Fruit fly (Drosophila melanogaster) whole organism, wandering third instar larva: ENCODE measurements around the gene Oga.

ENCODE experiments used
- Abd-B ChIP-seq: fragments of >200 bp; optimal IDR thresholded peaks from 2 replicates; lab custom pipeline; 2017; ENCODE audit warnings: missing biosample characterization, missing genetic modification characterization
- CG32264 ChIP-seq: fragments of 200-800 bp; sonication (Bioruptor generic); optimal IDR thresholded peaks from 2 replicates; lab custom pipeline; 2016; ENCODE audit warnings: missing biosample characterization, missing genetic modification characterization
- CG9705 ChIP-seq: fragments of 200-800 bp; sonication (Bioruptor generic); optimal IDR thresholded peaks from 2 replicates; lab custom pipeline; 2018; ENCODE audit warnings: missing biosample characterization, mild to moderate bottlenecking, missing genetic modification characterization
- Dfd ChIP-seq: fragments of >200 bp; optimal IDR thresholded peaks from 2 replicates; lab custom pipeline; 2017; ENCODE audit warnings: missing biosample characterization, missing genetic modification characterization
- Dif ChIP-seq: fragments of 200-275, 200-300 bp; sonication (Bioruptor generic); optimal IDR thresholded peaks from 2 replicates; lab custom pipeline; 2018; ENCODE audit warnings: missing biosample characterization, missing genetic modification characterization; ENCODE audit not compliant: partially characterized antibody
- GATAd ChIP-seq: sonication (Bioruptor generic); optimal IDR thresholded peaks from 2 replicates; lab custom pipeline; 2016; ENCODE audit warnings: missing biosample characterization, missing genetic modification characterization
- HLH106 ChIP-seq: fragments of 200-800 bp; optimal IDR thresholded peaks from 3 replicates; lab custom pipeline; 2019; ENCODE audit warnings: missing biosample characterization, mild to moderate bottlenecking, missing genetic modification characterization, moderate library complexity
- Hnf4 ChIP-seq: fragments of 200-800 bp; sonication (Bioruptor generic); optimal IDR thresholded peaks from 2 replicates; lab custom pipeline; 2016; ENCODE audit warnings: missing biosample characterization, mild to moderate bottlenecking, missing genetic modification characterization
- Hr78 ChIP-seq: fragments of >200 bp; optimal IDR thresholded peaks from 2 replicates; lab custom pipeline; 2017; ENCODE audit warnings: missing biosample characterization, missing genetic modification characterization
- Hr83 ChIP-seq: fragments of 200-300 bp; sonication (Bioruptor generic); optimal IDR thresholded peaks from 2 replicates; lab custom pipeline; 2016; ENCODE audit warnings: missing biosample characterization, mild to moderate bottlenecking, missing genetic modification characterization, moderate library complexity; ENCODE audit not compliant: poor library complexity, severe bottlenecking
- Jra ChIP-seq: sonication (Bioruptor generic); optimal IDR thresholded peaks from 2 replicates; lab custom pipeline; 2016; ENCODE audit warnings: missing biosample characterization, missing genetic modification characterization
- Mio ChIP-seq: sonication (Bioruptor generic); optimal IDR thresholded peaks from 2 replicates; lab custom pipeline; 2016; ENCODE audit warnings: missing biosample characterization, missing genetic modification characterization
- Myc ChIP-seq: fragments of >200 bp; optimal IDR thresholded peaks from 2 replicates; lab custom pipeline; 2017
- N ChIP-seq: fragments of >200 bp; optimal IDR thresholded peaks from 2 replicates; lab custom pipeline; 2018; ENCODE audit warnings: missing biosample characterization, missing external identifiers, missing genetic modification characterization
- OdsH ChIP-seq: fragments of 200-800 bp; sonication (Bioruptor generic); optimal IDR thresholded peaks from 2 replicates; lab custom pipeline; 2016; ENCODE audit warnings: missing biosample characterization, mild to moderate bottlenecking, missing genetic modification characterization
- Rel ChIP-seq, 2 experiments: fragments of 200-800 bp; sonication (Bioruptor generic) in 1 of 2; optimal IDR thresholded peaks; 2 replicates in 1 of 2; 3 replicates in 1 of 2; lab custom pipeline; 2016 to 2019; ENCODE audit warnings: mild to moderate bottlenecking in 2 of 2, missing biosample characterization in 2 of 2, missing genetic modification characterization in 2 of 2, moderate library complexity in 1 of 2
- Sp1 ChIP-seq: fragments of 200-800 bp; sonication (Bioruptor generic); optimal IDR thresholded peaks from 3 replicates; lab custom pipeline; 2019; ENCODE audit warnings: missing biosample characterization, mild to moderate bottlenecking, missing genetic modification characterization, moderate library complexity
- Vsx2 ChIP-seq: fragments of 200-300, 225-300 bp; sonication (Bioruptor generic); optimal IDR thresholded peaks from 2 replicates; lab custom pipeline; 2018; ENCODE audit warnings: missing biosample characterization, missing genetic modification characterization; ENCODE audit not compliant: partially characterized antibody
- br ChIP-seq: fragments of 200-800 bp; sonication (Bioruptor generic); optimal IDR thresholded peaks from 2 replicates; lab custom pipeline; 2016; ENCODE audit warnings: missing biosample characterization, missing genetic modification characterization
- brk ChIP-seq: fragments of 200-800 bp; sonication (Bioruptor generic); optimal IDR thresholded peaks from 2 replicates; lab custom pipeline; 2016; ENCODE audit warnings: missing biosample characterization, mild to moderate bottlenecking, missing genetic modification characterization
- dl ChIP-seq, 2 experiments: fragments of 175-275, 200-275 bp in 1 of 2; fragments of 200-275 bp in 1 of 2; sonication (Bioruptor generic); optimal IDR thresholded peaks; lab custom pipeline; 2018; ENCODE audit warnings: mild to moderate bottlenecking in 2 of 2, missing biosample characterization in 2 of 2, missing genetic modification characterization in 2 of 2, moderate library complexity in 2 of 2; ENCODE audit not compliant: partially characterized antibody in 2 of 2, insufficient read depth in 1 of 2
- dmrt93B ChIP-seq: fragments of 200-800 bp; sonication (Bioruptor generic); optimal IDR thresholded peaks from 2 replicates; lab custom pipeline; 2018; ENCODE audit warnings: missing biosample characterization, mild to moderate bottlenecking, missing genetic modification characterization
- dsf ChIP-seq: sonication (Bioruptor generic); optimal IDR thresholded peaks from 2 replicates; lab custom pipeline; 2016; ENCODE audit warnings: missing biosample characterization, missing genetic modification characterization, borderline replicate concordance
- foxo ChIP-seq, 2 experiments: fragments of 200-800 bp; sonication (Bioruptor generic); optimal IDR thresholded peaks; 2 replicates in 1 of 2; 3 replicates in 1 of 2; lab custom pipeline; 2016 to 2017; ENCODE audit warnings: missing biosample characterization in 2 of 2, missing genetic modification characterization in 2 of 2
- fru ChIP-seq: fragments of 200-800 bp; sonication (Bioruptor generic); optimal IDR thresholded peaks from 3 replicates; lab custom pipeline; 2016; ENCODE audit warnings: missing biosample characterization, mild to moderate bottlenecking, missing genetic modification characterization
- h ChIP-seq: fragments of 200-800 bp; sonication (Bioruptor generic); optimal IDR thresholded peaks from 3 replicates; lab custom pipeline; 2016; ENCODE audit warnings: missing biosample characterization, mild to moderate bottlenecking, missing genetic modification characterization
- jim ChIP-seq: fragments of 175-275, 200-325 bp; sonication (Bioruptor generic); optimal IDR thresholded peaks from 2 replicates; lab custom pipeline; 2016; ENCODE audit warnings: missing biosample characterization, mild to moderate bottlenecking, missing genetic modification characterization
- lola ChIP-seq: fragments of >200 bp; optimal IDR thresholded peaks from 2 replicates; lab custom pipeline; 2017; ENCODE audit warnings: missing biosample characterization, missing genetic modification characterization
- pan ChIP-seq: fragments of >200 bp; optimal IDR thresholded peaks from 2 replicates; lab custom pipeline; 2017
- psq ChIP-seq: fragments of 200-800 bp; sonication (Bioruptor generic); optimal IDR thresholded peaks from 3 replicates; lab custom pipeline; 2017; ENCODE audit warnings: missing biosample characterization, mild to moderate bottlenecking, missing genetic modification characterization, moderate library complexity
- rgr ChIP-seq: fragments of 200-800 bp; sonication (Bioruptor generic); optimal IDR thresholded peaks from 3 replicates; lab custom pipeline; 2016; ENCODE audit warnings: missing biosample characterization, mild to moderate bottlenecking, missing genetic modification characterization
- sage ChIP-seq: fragments of 200-800 bp; sonication (Bioruptor generic); optimal IDR thresholded peaks from 2 replicates; lab custom pipeline; 2016; ENCODE audit warnings: missing biosample characterization, mild to moderate bottlenecking, missing genetic modification characterization
- sv ChIP-seq: fragments of 200-800 bp; sonication (Bioruptor generic); optimal IDR thresholded peaks from 3 replicates; lab custom pipeline; 2016; ENCODE audit warnings: missing biosample characterization, missing genetic modification characterization
- tai ChIP-seq: sonication (Bioruptor generic); optimal IDR thresholded peaks from 2 replicates; lab custom pipeline; 2016; ENCODE audit warnings: missing biosample characterization, missing genetic modification characterization
- usp ChIP-seq: fragments of >200 bp; optimal IDR thresholded peaks from 2 replicates; lab custom pipeline; 2017; ENCODE audit warnings: missing biosample characterization, missing genetic modification characterization
- woc ChIP-seq: sonication (Bioruptor generic); optimal IDR thresholded peaks from 2 replicates; lab custom pipeline; 2016; ENCODE audit warnings: missing biosample characterization, mild to moderate bottlenecking, missing genetic modification characterization

Gene Oga

DNA sequence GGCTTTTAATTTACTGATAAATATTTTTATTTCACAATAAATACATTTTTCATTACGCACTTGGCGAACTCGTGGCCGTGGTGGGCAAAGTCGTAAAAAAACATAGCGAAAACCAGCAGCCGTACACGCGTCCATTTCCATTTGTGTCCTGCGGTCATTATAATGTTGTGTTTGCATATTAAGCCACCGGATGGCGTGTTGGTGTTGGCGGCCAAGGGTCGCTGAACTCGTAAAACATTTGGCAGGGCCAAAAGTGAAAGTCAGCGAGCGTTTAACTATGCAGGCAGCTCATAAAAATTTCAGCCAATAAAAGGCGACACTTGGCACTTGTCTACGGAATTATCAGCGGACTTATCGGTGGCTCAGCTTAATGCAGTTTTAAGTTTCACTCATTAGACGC is 33.6 kb downstream of the Oga start:
- TF ChIP-seq br (GFP tag; lab: Kevin White, UChicago) (no peak), foxo (GFP tag; optimal IDR thresholded peaks at IDR 0.05; lab: Kevin White, UChicago) (no peak), brk (no peak), h (no peak), Hnf4 (GFP tag; lab: Kevin White, UChicago) (no peak), Hr78 (GFP tag; lab: Kevin White, UChicago) (no peak), sv (GFP tag; lab: Kevin White, UChicago) (no peak), psq (GFP tag; lab: Kevin White, UChicago) (no peak), dsf (GFP tag; lab: Kevin White, UChicago) (no peak)

DNA sequence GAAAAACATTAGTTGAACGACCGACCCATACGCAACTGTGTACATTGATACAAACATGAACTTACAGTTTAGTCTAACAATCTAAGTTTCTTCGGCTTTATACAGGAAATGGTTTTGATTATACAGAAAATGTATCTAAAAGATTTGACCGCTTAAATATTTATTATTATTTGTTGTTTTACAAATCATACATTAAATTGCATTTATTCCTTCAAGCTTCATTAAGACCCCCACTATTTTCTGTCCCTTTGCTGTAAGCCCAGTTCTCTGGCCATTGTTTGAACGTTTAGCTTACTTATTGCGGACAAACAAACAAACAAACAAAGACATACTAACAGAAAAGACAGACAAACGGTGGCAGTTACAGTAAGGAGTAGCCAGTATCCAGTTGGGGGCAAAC is 35.4 kb downstream of the Oga start:
- no peak for TF ChIP-seq CG32264
- TF ChIP-seq GATAd, result no peak

DNA sequence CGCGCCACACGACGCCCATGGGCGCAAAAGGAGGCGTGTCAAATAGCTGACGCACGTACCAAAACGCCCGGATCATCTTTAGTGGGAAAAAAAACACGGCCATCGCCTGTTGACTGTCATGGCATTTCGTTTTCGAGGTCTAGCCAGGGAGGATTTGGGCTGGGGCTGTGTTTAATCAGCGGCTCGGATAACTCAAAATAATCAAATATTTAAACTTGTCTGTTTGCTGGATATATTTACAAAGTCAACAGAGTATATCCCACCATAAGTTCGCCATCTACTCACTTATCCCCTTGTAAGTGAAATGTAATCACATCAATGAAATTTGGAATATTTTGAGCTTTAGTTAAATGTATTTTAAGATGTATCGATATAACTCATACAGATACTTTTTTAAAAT is 41.9 kb downstream of the Oga start:
- peak; percentile 76 for TF ChIP-seq h
- no peak for TF ChIP-seq Dfd (GFP tag; lab: Kevin White, UChicago)
- TF ChIP-seq N (GFP tag; lab: Kevin White, UChicago), result no peak
- no peak for TF ChIP-seq dl (GFP tag; optimal IDR thresholded peaks at IDR 0.05; lab: Kevin White, UChicago; ENCODE audit: insufficient read depth in 1 of 2, partially characterized antibody in 2 of 2)
- peak; percentile 73 for TF ChIP-seq rgr (GFP tag; lab: Kevin White, UChicago)
- TF ChIP-seq brk, result peak; percentile 7
- no peak for TF ChIP-seq Rel (GFP tag; optimal IDR thresholded peaks at IDR 0.05; lab: Kevin White, UChicago)
- TF ChIP-seq Rel (tag; optimal IDR thresholded peaks at IDR 0.05; lab: Kevin White, UChicago), result no peak
- peak; percentile 8 for TF ChIP-seq Sp1 (GFP tag; lab: Kevin White, UChicago)
- no peak for TF ChIP-seq Jra
- peak; percentile 86 for TF ChIP-seq Hr83 (GFP tag; lab: Kevin White, UChicago)
- no peak for TF ChIP-seq HLH106 (tag; lab: Kevin White, UChicago)
- no peak for TF ChIP-seq Myc
- peak; percentile 50 for TF ChIP-seq OdsH (GFP tag; lab: Kevin White, UChicago)

DNA sequence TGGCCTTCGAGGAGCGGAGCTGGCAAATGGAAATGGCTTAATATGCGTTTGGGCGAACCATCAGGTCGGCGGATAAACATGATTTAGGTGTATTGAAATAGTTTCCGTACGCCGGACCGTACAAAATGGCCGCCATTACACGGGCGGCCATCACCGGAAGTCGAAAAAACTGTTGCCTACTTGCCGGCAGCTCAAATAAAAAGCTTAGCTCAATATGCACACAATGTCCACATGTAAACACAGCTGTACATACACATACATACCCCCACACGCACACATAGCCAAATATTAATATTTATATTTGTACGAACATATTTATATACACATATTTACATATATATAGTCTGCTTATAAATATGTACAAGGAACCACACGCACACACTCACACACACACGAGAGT is 44.3 kb downstream of the Oga start:
- TF ChIP-seq GATAd (no peak), rgr (GFP tag; lab: Kevin White, UChicago) (peak; percentile 25), Hr83 (GFP tag; lab: Kevin White, UChicago) (peak; percentile 19)
- TF ChIP-seq, all 38 proteins: peak for 2

DNA sequence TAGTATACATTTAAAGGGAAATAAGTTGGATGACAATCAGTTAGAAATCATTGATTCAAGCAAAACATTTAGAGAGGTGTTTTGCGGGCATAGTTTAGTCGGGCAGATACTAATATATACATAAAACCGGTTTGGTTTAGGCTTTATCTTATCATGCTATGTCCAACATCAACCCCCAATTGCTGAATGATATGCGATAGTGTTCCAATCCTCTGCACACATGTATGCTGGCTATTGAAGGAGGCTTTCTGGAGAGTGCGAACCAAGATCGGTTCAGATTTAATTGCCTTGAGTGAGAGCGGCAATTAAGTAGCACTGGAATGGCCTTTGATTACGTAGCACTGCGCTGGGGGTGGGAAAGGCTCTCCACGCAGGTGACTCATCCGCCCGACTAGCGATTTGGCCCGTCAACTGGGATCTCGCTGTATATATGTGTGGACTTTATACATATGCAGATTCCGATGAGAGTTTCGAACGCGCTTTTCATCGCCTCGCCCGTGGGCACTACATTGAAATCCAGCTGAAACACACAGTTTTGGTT is 49.2 kb downstream of the Oga start:
- TF ChIP-seq Abd-B, result no peak
- TF ChIP-seq Hr83 (GFP tag; lab: Kevin White, UChicago), result no peak
- TF ChIP-seq dl (GFP tag; optimal IDR thresholded peaks at IDR 0.05; lab: Kevin White, UChicago; ENCODE audit: insufficient read depth in 1 of 2, partially characterized antibody in 2 of 2), result no peak
- no peak for TF ChIP-seq pan (lab: Kevin White, UChicago)
- TF ChIP-seq psq (GFP tag; lab: Kevin White, UChicago), result no peak
- no peak for TF ChIP-seq N (GFP tag; lab: Kevin White, UChicago)
- no peak for TF ChIP-seq dmrt93B
- no peak for TF ChIP-seq woc
- TF ChIP-seq br (GFP tag; lab: Kevin White, UChicago), result no peak

DNA sequence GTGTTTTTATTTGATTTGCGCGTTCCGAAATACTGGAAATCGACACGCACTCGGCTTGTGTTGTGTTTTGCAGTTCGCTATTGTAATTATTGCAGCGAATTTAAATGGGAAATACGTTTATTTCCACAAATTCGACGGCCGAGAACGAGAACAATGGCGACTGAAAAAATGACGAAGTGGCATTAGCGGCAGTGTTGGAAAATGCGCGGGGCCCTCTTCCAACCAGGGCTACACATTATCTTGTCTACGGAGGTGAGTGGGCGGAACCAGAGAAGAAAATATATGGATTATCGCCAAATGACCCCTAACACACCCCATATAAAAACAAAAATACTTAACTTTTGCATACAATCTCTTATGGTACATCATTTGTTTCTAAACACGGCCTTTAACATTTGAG is 50.0 kb downstream of the Oga start, which contains the start of gene Rab1:
Gene Rab1 (minus strand): TSS at position 188 of the 400 bp plus-strand sequence.
- TF ChIP-seq sv (GFP tag; lab: Kevin White, UChicago), result no peak
- TF ChIP-seq Vsx2 (GFP tag; lab: Kevin White, UChicago), result no peak
- TF ChIP-seq dmrt93B, result no peak
- TF ChIP-seq HLH106 (tag; lab: Kevin White, UChicago), result peak; percentile 49
- no peak for TF ChIP-seq usp (GFP tag; lab: Kevin White, UChicago)
- TF ChIP-seq Hnf4 (GFP tag; lab: Kevin White, UChicago), result peak; percentile 75
- TF ChIP-seq CG9705, result no peak
- TF ChIP-seq Abd-B, result no peak
- peak; percentile 13 for TF ChIP-seq Dif (GFP tag; lab: Kevin White, UChicago)
- peak; percentile 53 for TF ChIP-seq fru (GFP tag; lab: Kevin White, UChicago)
- TF ChIP-seq lola, result no peak
- TF ChIP-seq sage (GFP tag; lab: Kevin White, UChicago), result no peak
- TF ChIP-seq Dfd (GFP tag; lab: Kevin White, UChicago), result no peak
- TF ChIP-seq Sp1 (GFP tag; lab: Kevin White, UChicago), result peak; percentile 53
- no peak for TF ChIP-seq tai (GFP tag; lab: Kevin White, UChicago)
- no peak for TF ChIP-seq jim (GFP tag; lab: Kevin White, UChicago)
- peak; percentile 74 for TF ChIP-seq Jra
- no peak for TF ChIP-seq Hr78 (GFP tag; lab: Kevin White, UChicago)
- no peak for TF ChIP-seq N (GFP tag; lab: Kevin White, UChicago)
- no peak for TF ChIP-seq dsf (GFP tag; lab: Kevin White, UChicago)
- peak; percentile 75 for TF ChIP-seq h
- TF ChIP-seq GATAd, result no peak
- TF ChIP-seq Mio (GFP tag; lab: Kevin White, UChicago), result no peak
- TF ChIP-seq brk, result no peak
- TF ChIP-seq CG32264, result peak; percentile 7
- TF ChIP-seq foxo (GFP tag; optimal IDR thresholded peaks at IDR 0.05; lab: Kevin White, UChicago), result peak in 1 of 2 experiments; percentile 61
- no peak for TF ChIP-seq pan (lab: Kevin White, UChicago)
- peak; percentile 11 for TF ChIP-seq Myc
- peak; percentile 81 for TF ChIP-seq rgr (GFP tag; lab: Kevin White, UChicago)
